Fruit fly (Drosophila melanogaster): ENCODE data around the gene CG45101.

CG45101 gene

dm6 chr3L:11089805-11090440 lies 25.1 kb downstream of the CG45101 start (continued):
- TF ChIP-seq ato (GFP tag; IDR thresholded peaks at IDR 0.05; ENCODE audit: partially characterized antibody): no peak
- TF ChIP-seq odd (GFP tag; optimal IDR thresholded peaks at IDR 0.05): peak; percentile 96
- peak; percentile 40 for TF ChIP-seq slou (GFP tag; optimal IDR thresholded peaks at IDR 0.05)
- peak; percentile 25; the same call in 1 of the 2 replicates for TF ChIP-seq CG43689 (GFP tag; IDR thresholded peaks at IDR 0.05)
- no peak for TF ChIP-seq hth (optimal IDR thresholded peaks at IDR 0.05)
- peak; percentile 79 for TF ChIP-seq onecut (GFP tag; IDR thresholded peaks at IDR 0.05)
- peak; percentile 29 for TF ChIP-seq vfl (GFP tag; optimal IDR thresholded peaks at IDR 0.05)
- 0 out of 4 replicates have a peak, but pooled peaks have one; percentile 25 for TF ChIP-seq Dll (GFP tag; IDR thresholded peaks at IDR 0.05; ENCODE audit: partially characterized antibody)
- TF ChIP-seq CG17829 (tag; optimal IDR thresholded peaks at IDR 0.05): peak; percentile 95
- peak; percentile 67 for TF ChIP-seq Ets97D (GFP tag; optimal IDR thresholded peaks at IDR 0.05)
- peak; percentile 68 for TF ChIP-seq CG5245 (GFP tag; optimal IDR thresholded peaks at IDR 0.05)
- peak; percentile 83 for TF ChIP-seq CG11398 (GFP tag; optimal IDR thresholded peaks at IDR 0.05)
- TF ChIP-seq row (GFP tag; IDR thresholded peaks at IDR 0.05): peak; percentile 90
- no peak for TF ChIP-seq zen2 (GFP tag; IDR thresholded peaks at IDR 0.05; ENCODE audit: partially characterized antibody)
- TF ChIP-seq danr (GFP tag; IDR thresholded peaks at IDR 0.05): peak; percentile 58; the same call in 1 of the 2 replicates
- TF ChIP-seq CG17385 (GFP tag; optimal IDR thresholded peaks at IDR 0.05): peak; percentile 91
- peak; percentile 43 for TF ChIP-seq ase (GFP tag; IDR thresholded peaks at IDR 0.05)
- TF ChIP-seq Ets65A (GFP tag): peak; percentile 96
- no peak; the same call in 1 of the 2 replicates for TF ChIP-seq dan (GFP tag; IDR thresholded peaks at IDR 0.05)
- TF ChIP-seq inv (GFP tag; IDR thresholded peaks at IDR 0.05; ENCODE audit: partially characterized antibody): no peak; the same call in 1 of the 2 replicates
- TF ChIP-seq Fer1 (GFP tag; optimal IDR thresholded peaks at IDR 0.05): peak; percentile 91
- peak; percentile 70 for TF ChIP-seq btn (GFP tag; optimal IDR thresholded peaks at IDR 0.05)
- no peak for TF ChIP-seq CG11085 (GFP tag; IDR thresholded peaks at IDR 0.05)
- peak; percentile 77 for TF ChIP-seq eyg (GFP tag; optimal IDR thresholded peaks at IDR 0.05)
- no peak for TF ChIP-seq GATAe (GFP tag; conservative IDR thresholded peaks at IDR 0.05)
- TF ChIP-seq CG17612 (GFP tag; IDR thresholded peaks at IDR 0.05): peak; percentile 31; the same call in 1 of the 2 replicates
- TF ChIP-seq bab2 (GFP tag; optimal IDR thresholded peaks at IDR 0.05): peak; percentile 82
- no peak for TF ChIP-seq BEAF-32 (GFP tag; optimal IDR thresholded peaks at IDR 0.05)
- TF ChIP-seq oc (tag; optimal IDR thresholded peaks at IDR 0.05): peak; percentile 81
- peak; percentile 88 for TF ChIP-seq Kr (GFP tag; optimal IDR thresholded peaks at IDR 0.05)
- TF ChIP-seq Trl (optimal IDR thresholded peaks at IDR 0.05): no peak
- TF ChIP-seq Trl (GFP tag; optimal IDR thresholded peaks at IDR 0.05): peak; percentile 81
- no peak for TF ChIP-seq ken (GFP tag; IDR thresholded peaks at IDR 0.05)
- TF ChIP-seq CG6765 (GFP tag; optimal IDR thresholded peaks at IDR 0.05): peak; percentile 68
- TF ChIP-seq gce (GFP tag; IDR thresholded peaks at IDR 0.05): peak; percentile 59
- peak; percentile 50; the same call in 1 of the 3 replicates for TF ChIP-seq vnd (GFP tag; IDR thresholded peaks at IDR 0.05; ENCODE audit: partially characterized antibody)
- peak; percentile 58 for TF ChIP-seq Antp (GFP tag; optimal IDR thresholded peaks at IDR 0.05)
- TF ChIP-seq CG32772 (GFP tag; IDR thresholded peaks at IDR 0.05): peak; percentile 59
- peak; percentile 47 for TF ChIP-seq CG12942 (GFP tag; optimal IDR thresholded peaks at IDR 0.05)
- TF ChIP-seq CG2889 (GFP tag; IDR thresholded peaks at IDR 0.05): 0 out of 3 replicates have a peak, but pooled peaks have one; percentile 37
- peak; percentile 63 for TF ChIP-seq sens-2 (GFP tag; IDR thresholded peaks at IDR 0.05)
- TF ChIP-seq bsh (GFP tag; optimal IDR thresholded peaks at IDR 0.05): peak; percentile 58 to 89
- peak; percentile 14 for TF ChIP-seq CG7928 (GFP tag; optimal IDR thresholded peaks at IDR 0.05)
- peak; percentile 19 for TF ChIP-seq mirr (GFP tag; optimal IDR thresholded peaks at IDR 0.05)
- peak; percentile 18 for TF ChIP-seq stwl (tag; optimal IDR thresholded peaks at IDR 0.05)
- peak; percentile 39 for TF ChIP-seq CG31365 (tag; optimal IDR thresholded peaks at IDR 0.05)
- TF ChIP-seq H15 (GFP tag; IDR thresholded peaks at IDR 0.05): peak; percentile 49
- TF ChIP-seq Opbp (GFP tag; IDR thresholded peaks at IDR 0.05; ENCODE audit: partially characterized antibody): no peak
- peak; percentile 95 for TF ChIP-seq az2 (GFP tag; optimal IDR thresholded peaks at IDR 0.05)
- TF ChIP-seq B-H1 (GFP tag; IDR thresholded peaks at IDR 0.05): peak; percentile 50

Data from whole organism, embryonic.